Fruit fly (Drosophila melanogaster) whole organism, prepupa: Measurements from ENCODE around the gene CG15358.

Source experiments
- CG10669 ChIP-seq: fragments of 200-800 bp; sonication (Bioruptor generic); optimal IDR thresholded peaks from 3 replicates; lab custom pipeline; 2018; ENCODE audit warnings: missing biosample characterization, mild to moderate bottlenecking, missing genetic modification characterization, moderate library complexity
- CG11294 ChIP-seq: fragments of 200-800 bp; sonication (Bioruptor generic); IDR thresholded peaks from 2 replicates; pipeline ENCODE4 v1.3.6; 2022; ENCODE audit warnings: missing biosample characterization, missing genetic modification characterization
- CG11762 ChIP-seq: fragments of 200-800 bp; sonication (Bioruptor generic); optimal IDR thresholded peaks from 3 replicates; lab custom pipeline; 2016; ENCODE audit warnings: missing biosample characterization, missing genetic modification characterization; ENCODE audit not compliant: insufficient read depth
- CG11902 ChIP-seq: fragments of 200-800 bp; sonication (Bioruptor generic); optimal IDR thresholded peaks from 3 replicates; lab custom pipeline; 2016; ENCODE audit warnings: missing biosample characterization, missing genetic modification characterization
- CG15336 ChIP-seq: fragments of 200-800 bp; sonication (Bioruptor generic); IDR thresholded peaks from 2 replicates; pipeline ENCODE4 v1.3.6; 2022; ENCODE audit warnings: missing biosample characterization, missing genetic modification characterization
- CG16779 ChIP-seq: fragments of 200-800 bp; sonication (Bioruptor generic); optimal IDR thresholded peaks from 3 replicates; lab custom pipeline; 2017; ENCODE audit warnings: missing biosample characterization, mild to moderate bottlenecking, missing genetic modification characterization
- CG3032 ChIP-seq: fragments of 200-800 bp; optimal IDR thresholded peaks from 2 replicates; lab custom pipeline; 2019; ENCODE audit warnings: missing biosample characterization, mild to moderate bottlenecking, missing genetic modification characterization, moderate library complexity
- CG31627 ChIP-seq: fragments of 200-800 bp; sonication (Bioruptor generic); optimal IDR thresholded peaks from 3 replicates; lab custom pipeline; 2016; ENCODE audit warnings: missing biosample characterization, missing genetic modification characterization
- CG32006 ChIP-seq: fragments of 200-800 bp; sonication (Bioruptor generic); optimal IDR thresholded peaks from 3 replicates; lab custom pipeline; 2017; ENCODE audit warnings: missing biosample characterization, mild to moderate bottlenecking, missing genetic modification characterization
- CG3919 ChIP-seq: fragments of 200-800 bp; sonication (Bioruptor generic); optimal IDR thresholded peaks from 3 replicates; lab custom pipeline; 2016; ENCODE audit warnings: missing biosample characterization, missing genetic modification characterization
- CG4318 ChIP-seq: fragments of 200-800 bp; sonication (Bioruptor generic); optimal IDR thresholded peaks from 3 replicates; lab custom pipeline; 2017; ENCODE audit warnings: missing biosample characterization, mild to moderate bottlenecking, missing genetic modification characterization
- CG6163 ChIP-seq: fragments of 200-800 bp; sonication (Bioruptor generic); IDR thresholded peaks from 3 replicates; pipeline ENCODE4 v1.3.6; 2022; ENCODE audit warnings: missing biosample characterization, missing genetic modification characterization
- CG6276 ChIP-seq: fragments of 200-800 bp; sonication (Bioruptor generic); optimal IDR thresholded peaks from 2 replicates; lab custom pipeline; 2017; ENCODE audit warnings: missing biosample characterization, mild to moderate bottlenecking, missing genetic modification characterization
- CG6792 ChIP-seq: fragments of 200-800 bp; sonication (Bioruptor generic); optimal IDR thresholded peaks from 3 replicates; lab custom pipeline; 2016; ENCODE audit warnings: missing biosample characterization, missing genetic modification characterization
- CG6808 ChIP-seq: fragments of 200-800 bp; sonication (Bioruptor generic); optimal IDR thresholded peaks from 3 replicates; lab custom pipeline; 2017; ENCODE audit warnings: missing biosample characterization, missing genetic modification characterization, mild to moderate bottlenecking, moderate library complexity, missing genetic modification reagents
- CG7368 ChIP-seq: fragments of 200-800 bp; sonication (Bioruptor generic); optimal IDR thresholded peaks from 3 replicates; lab custom pipeline; 2016; ENCODE audit warnings: missing biosample characterization, missing genetic modification characterization
- CG8119 ChIP-seq: fragments of 200-800 bp; sonication (Bioruptor generic); IDR thresholded peaks from 3 replicates; pipeline ENCODE4 v1.3.6; 2022; ENCODE audit warnings: missing biosample characterization, missing genetic modification characterization
- CG9139 ChIP-seq: fragments of 200-800 bp; sonication (Bioruptor generic); optimal IDR thresholded peaks from 3 replicates; lab custom pipeline; 2017; ENCODE audit warnings: missing biosample characterization, mild to moderate bottlenecking, missing genetic modification characterization
- Eip78C ChIP-seq: fragments of 200-800 bp; sonication (Bioruptor generic); peaks from one replicate; lab custom pipeline; 2016; ENCODE audit warnings: missing biosample characterization, missing genetic modification characterization
- Ets96B ChIP-seq: fragments of 200-800 bp; optimal IDR thresholded peaks from 2 replicates; lab custom pipeline; 2019; ENCODE audit warnings: missing biosample characterization, mild to moderate bottlenecking, missing genetic modification characterization, moderate library complexity
- Gug ChIP-seq: fragments of 200-800 bp; sonication (Bioruptor generic); IDR thresholded peaks from 2 replicates; pipeline ENCODE4 v1.3.6; 2022; ENCODE audit warnings: missing biosample characterization, missing genetic modification characterization
- Hr38 ChIP-seq: sonication (Bioruptor generic); optimal IDR thresholded peaks from 2 replicates; lab custom pipeline; 2016; ENCODE audit warnings: missing biosample characterization, missing genetic modification characterization
- Hr39 ChIP-seq: fragments of 200-800 bp; sonication (Bioruptor generic); optimal IDR thresholded peaks from 2 replicates; lab custom pipeline; 2016; ENCODE audit warnings: missing biosample characterization, missing genetic modification characterization
- Hr4 ChIP-seq: fragments of 200-800 bp; sonication (Bioruptor generic); optimal IDR thresholded peaks from 3 replicates; lab custom pipeline; 2016; ENCODE audit warnings: missing biosample characterization, missing genetic modification characterization
- Lpt ChIP-seq: fragments of 200-800 bp; sonication (Bioruptor generic); optimal IDR thresholded peaks from 3 replicates; lab custom pipeline; 2016; ENCODE audit warnings: missing biosample characterization, missing genetic modification characterization
- Met ChIP-seq: fragments of 200-800 bp; sonication (Bioruptor generic); optimal IDR thresholded peaks from 3 replicates; lab custom pipeline; 2016; ENCODE audit warnings: missing biosample characterization, missing genetic modification characterization
- OdsH ChIP-seq: fragments of 200-800 bp; sonication (Bioruptor generic); optimal IDR thresholded peaks from 3 replicates; lab custom pipeline; 2016; ENCODE audit warnings: missing biosample characterization, missing genetic modification characterization
- Sox102F ChIP-seq: fragments of 200-800 bp; sonication (Bioruptor generic); optimal IDR thresholded peaks from 2 replicates; lab custom pipeline; 2016; ENCODE audit warnings: missing biosample characterization, mild to moderate bottlenecking, missing genetic modification characterization
- Sox14 ChIP-seq: fragments of 200-800 bp; sonication (Bioruptor generic); optimal IDR thresholded peaks from 3 replicates; lab custom pipeline; 2016; ENCODE audit warnings: missing biosample characterization, missing genetic modification characterization
- achi ChIP-seq: fragments of 200-800 bp; sonication (Bioruptor generic); optimal IDR thresholded peaks from 3 replicates; lab custom pipeline; 2016; ENCODE audit warnings: missing biosample characterization, missing genetic modification characterization
- acj6 ChIP-seq: fragments of 200-800 bp; sonication (Bioruptor generic); optimal IDR thresholded peaks from 3 replicates; lab custom pipeline; 2016; ENCODE audit warnings: missing biosample characterization, missing genetic modification characterization
- cyc ChIP-seq: fragments of 200-800 bp; sonication (Bioruptor generic); optimal IDR thresholded peaks from 3 replicates; lab custom pipeline; 2016; ENCODE audit warnings: missing biosample characterization, missing genetic modification characterization
- dac ChIP-seq: fragments of 200-800 bp; sonication (Bioruptor generic); optimal IDR thresholded peaks from 2 replicates; lab custom pipeline; 2017; ENCODE audit warnings: missing biosample characterization, mild to moderate bottlenecking, missing genetic modification characterization
- dsx ChIP-seq: fragments of 200-800 bp; optimal IDR thresholded peaks from 3 replicates; lab custom pipeline; 2019; ENCODE audit warnings: missing biosample characterization, mild to moderate bottlenecking, missing genetic modification characterization, moderate library complexity; ENCODE audit not compliant: poor library complexity, severe bottlenecking
- eg ChIP-seq: fragments of 200-800 bp; sonication (Bioruptor generic); IDR thresholded peaks from 3 replicates; pipeline ENCODE4 v1.3.6; 2022; ENCODE audit warnings: missing biosample characterization, missing genetic modification characterization
- esn ChIP-seq: fragments of 200-800 bp; sonication (Bioruptor generic); optimal IDR thresholded peaks from 2 replicates; lab custom pipeline; 2016; ENCODE audit warnings: missing biosample characterization, mild to moderate bottlenecking, missing genetic modification characterization, moderate library complexity
- fd59A ChIP-seq: fragments of 200-800 bp; sonication (Bioruptor generic); optimal IDR thresholded peaks from 2 replicates; lab custom pipeline; 2017; ENCODE audit warnings: missing biosample characterization, mild to moderate bottlenecking, missing genetic modification characterization, missing genetic modification reagents
- fd85E ChIP-seq: fragments of 200-800 bp; sonication (Bioruptor generic); optimal IDR thresholded peaks from 3 replicates; lab custom pipeline; 2016; ENCODE audit warnings: missing biosample characterization, missing genetic modification characterization
- lz ChIP-seq: fragments of 200-800 bp; sonication (Bioruptor generic); optimal IDR thresholded peaks from 3 replicates; lab custom pipeline; 2016; ENCODE audit warnings: missing biosample characterization, missing genetic modification characterization
- net ChIP-seq: fragments of 200-800 bp; sonication (Bioruptor generic); optimal IDR thresholded peaks from 3 replicates; lab custom pipeline; 2016; ENCODE audit warnings: missing biosample characterization, missing genetic modification characterization
- pdm3 ChIP-seq: fragments of 200-800 bp; sonication (Bioruptor generic); optimal IDR thresholded peaks from 3 replicates; lab custom pipeline; 2016; ENCODE audit warnings: missing biosample characterization, missing genetic modification characterization
- salr ChIP-seq, 2 experiments: fragments of 200-800 bp; sonication (Bioruptor generic); optimal IDR thresholded peaks; 3 replicates each; lab custom pipeline; 2016 to 2018; ENCODE audit warnings: missing biosample characterization in 2 of 2, missing genetic modification characterization in 2 of 2, mild to moderate bottlenecking in 1 of 2
- ss ChIP-seq, 2 experiments: fragments of 200-800 bp; sonication (Bioruptor generic); optimal IDR thresholded peaks; 2 replicates in 1 of 2; 3 replicates in 1 of 2; lab custom pipeline; 2017 to 2018; ENCODE audit warnings: mild to moderate bottlenecking in 2 of 2, missing biosample characterization in 2 of 2, missing genetic modification characterization in 2 of 2, moderate library complexity in 1 of 2
- svp ChIP-seq: fragments of 200-800 bp; sonication (Bioruptor generic); peaks from one replicate; lab custom pipeline; 2016; ENCODE audit warnings: missing biosample characterization, missing genetic modification characterization
- topi ChIP-seq: fragments of 200-800 bp; sonication (Bioruptor generic); optimal IDR thresholded peaks from 3 replicates; lab custom pipeline; 2016; ENCODE audit warnings: missing biosample characterization, missing genetic modification characterization

CG15358 gene

dm6 chr2L:1925917-1926864 is 43.2 kb upstream of the CG15358 start (continued):
- TF ChIP-seq fd85E (no peak), CG3032 (no peak), salr (GFP tag; optimal IDR thresholded peaks at IDR 0.05; lab: Kevin White, UChicago) (peak in 1 of 2 experiments; percentile 40), CG6276 (GFP tag; lab: Kevin White, UChicago) (peak; percentile 75), CG31627 (no peak), CG16779 (no peak), net (peak; percentile 53), CG6163 (GFP tag; lab: Robert Waterston, UW) (peak; percentile 79), Met (no peak), cyc (no peak), Hr4 (peak; percentile 85), fd59A (no peak)

DNA sequence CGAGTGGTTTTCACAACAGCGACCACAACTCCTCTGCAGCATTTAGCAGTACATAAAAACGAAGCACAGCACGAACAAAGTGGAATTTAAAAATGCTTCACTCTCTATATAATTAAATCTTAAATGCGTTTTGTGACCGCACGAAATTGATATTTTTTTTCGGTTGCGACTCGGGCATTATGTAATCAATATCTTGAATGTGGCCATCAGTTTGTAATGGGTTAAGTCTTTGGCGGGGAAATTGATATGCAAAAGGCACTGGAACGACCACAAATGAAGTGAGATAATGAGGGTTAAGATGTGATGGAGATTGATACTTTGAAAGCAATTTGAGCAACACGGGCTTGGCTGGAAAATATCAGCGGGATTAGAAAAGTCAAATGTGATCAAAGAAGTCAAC is 40.8 kb upstream of the CG15358 start:
- TF ChIP-seq CG15336 (GFP tag; lab: Robert Waterston, UW) (no peak), ss (GFP tag; optimal IDR thresholded peaks at IDR 0.05; lab: Kevin White, UChicago) (no peak), topi (no peak), Ets96B (tag; lab: Kevin White, UChicago) (no peak), fd59A (no peak)
- TF ChIP-seq, all 60 proteins: peak for 0

DNA sequence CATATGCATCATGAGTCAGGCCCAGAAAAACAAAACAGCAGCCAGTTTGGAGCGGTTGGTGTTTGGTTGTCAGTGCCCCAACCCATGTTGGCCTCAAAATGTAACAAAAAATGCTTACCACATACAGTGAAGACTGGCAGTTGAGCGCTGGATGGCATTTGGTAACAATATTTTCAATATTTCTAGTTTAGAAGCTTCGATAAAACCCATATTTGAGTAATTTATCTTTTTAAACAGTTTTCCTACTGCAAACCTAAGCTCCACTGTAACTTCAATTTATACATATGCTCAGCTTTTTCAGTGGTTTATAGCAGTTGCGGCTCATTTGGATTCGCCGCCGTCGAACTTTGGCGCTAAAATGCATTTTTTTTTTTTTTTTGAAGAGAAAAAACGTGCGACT is 33.4 kb upstream of the CG15358 start:
- TF ChIP-seq OdsH (GFP tag; lab: Kevin White, UChicago) (peak; percentile 71), Gug (GFP tag; lab: Robert Waterston, UW) (peak; percentile 74), acj6 (peak; percentile 7), CG9139 (GFP tag; lab: Kevin White, UChicago) (no peak), Hr39 (GFP tag; lab: Kevin White, UChicago) (no peak), CG11294 (GFP tag; lab: Robert Waterston, UW) (peak; percentile 80), Lpt (GFP tag; lab: Kevin White, UChicago) (peak; percentile 34), CG11762 (peak; percentile 11), CG6276 (GFP tag; lab: Kevin White, UChicago) (peak; percentile 66), pdm3 (peak; percentile 30), cyc (no peak), CG8119 (GFP tag; lab: Robert Waterston, UW) (peak; percentile 82), CG6808 (GFP tag; lab: Kevin White, UChicago) (no peak), esn (peak; percentile 25), CG7368 (GFP tag; lab: Kevin White, UChicago) (no peak), CG4318 (GFP tag; lab: Kevin White, UChicago) (peak; percentile 56), CG31627 (peak; percentile 7), lz (GFP tag; lab: Kevin White, UChicago) (peak; percentile 14), Sox14 (GFP tag; lab: Kevin White, UChicago) (no peak), CG6163 (GFP tag; lab: Robert Waterston, UW) (peak; percentile 58; the same call in 2 of the 3 replicates), CG10669 (no peak), svp (GFP tag; lab: Kevin White, UChicago) (peak; percentile 58), CG6792 (GFP tag; lab: Kevin White, UChicago) (no peak), CG3919 (peak; percentile 11), net (peak; percentile 56), CG11902 (GFP tag; lab: Kevin White, UChicago) (no peak), Hr38 (peak; percentile 56), CG32006 (GFP tag; lab: Kevin White, UChicago) (peak; percentile 73), achi (peak; percentile 40), dsx (GFP tag; lab: Kevin White, UChicago) (no peak), Hr4 (peak; percentile 75), Eip78C (GFP tag; lab: Kevin White, UChicago) (peak; percentile 71), ss (GFP tag; optimal IDR thresholded peaks at IDR 0.05; lab: Kevin White, UChicago) (no peak), Sox102F (GFP tag; lab: Kevin White, UChicago) (peak; percentile 6), eg (GFP tag; lab: Robert Waterston, UW) (peak; percentile 94), CG15336 (GFP tag; lab: Robert Waterston, UW) (peak; percentile 88), dac (GFP tag; lab: Kevin White, UChicago) (peak; percentile 47)
